Worm (Caenorhabditis elegans) whole organism, L2 larva: ENCODE results near the gene F32D8.11.

Experiments
- ama-1 ChIP-seq: fragments of 150-350 bp; optimal IDR thresholded peaks from 2 replicates; lab custom pipeline; 2018; ENCODE audit warnings: inconsistent platforms
- blmp-1 ChIP-seq: sonication (generic microtip); optimal IDR thresholded peaks from 2 replicates; lab custom pipeline; 2017; ENCODE audit warnings: missing genetic modification characterization, mild to moderate bottlenecking, missing compliant biosample characterization, antibody characterized with exemption, moderate library complexity; ENCODE audit not compliant: insufficient read depth
- ceh-82 ChIP-seq: fragments of 150-350 bp; optimal IDR thresholded peaks from 2 replicates; lab custom pipeline; 2014; ENCODE audit warnings: missing biosample characterization, missing genetic modification characterization
- egl-27 ChIP-seq: sonication (generic microtip); optimal IDR thresholded peaks from 3 replicates; lab custom pipeline; 2017; ENCODE audit warnings: missing biosample characterization, missing genetic modification reagents, missing genetic modification characterization
- fos-1 ChIP-seq: fragments of 150-350 bp; optimal IDR thresholded peaks from 2 replicates; lab custom pipeline; 2014; ENCODE audit warnings: missing biosample characterization, missing genetic modification characterization
- nhr-12 ChIP-seq: fragments of 150-350 bp; optimal IDR thresholded peaks from 2 replicates; lab custom pipeline; 2014; ENCODE audit warnings: missing biosample characterization, missing genetic modification characterization
- nhr-23 ChIP-seq: fragments of 150-350 bp; optimal IDR thresholded peaks from 2 replicates; lab custom pipeline; 2014; ENCODE audit warnings: missing biosample characterization, missing genetic modification reagents, missing genetic modification characterization
- nhr-25 ChIP-seq: fragments of 150-350 bp; sonication (generic microtip); optimal IDR thresholded peaks from 3 replicates; lab custom pipeline; 2014; ENCODE audit warnings: missing biosample characterization, missing genetic modification characterization
- nhr-6 ChIP-seq: fragments of 150-350 bp; optimal IDR thresholded peaks from 2 replicates; lab custom pipeline; 2014; ENCODE audit warnings: missing biosample characterization, missing genetic modification characterization
- unc-55 ChIP-seq: fragments of 150-350 bp; sonication (generic microtip); optimal IDR thresholded peaks from 3 replicates; lab custom pipeline; 2014; ENCODE audit warnings: missing biosample characterization, missing genetic modification reagents, missing genetic modification characterization
- unc-62 ChIP-seq: fragments of 150-350 bp; optimal IDR thresholded peaks from 2 replicates; lab custom pipeline; 2014; ENCODE audit warnings: missing biosample characterization, missing genetic modification reagents, missing genetic modification characterization
- zag-1 ChIP-seq: fragments of 150-350 bp; optimal IDR thresholded peaks from 2 replicates; lab custom pipeline; 2014; ENCODE audit warnings: missing biosample characterization, missing genetic modification characterization

- no peak for TF ChIP-seq nhr-6 (tag; lab: Kevin White, UChicago)
- no peak for TF ChIP-seq egl-27 (tag; lab: Kevin White, UChicago)
- TF ChIP-seq nhr-25, result no peak
- TF ChIP-seq unc-62 (GFP tag; lab: Kevin White, UChicago), result no peak
- TF ChIP-seq blmp-1, result no peak
- no peak for TF ChIP-seq nhr-23 (tag; lab: Kevin White, UChicago)
- no peak for TF ChIP-seq ceh-82
- no peak for TF ChIP-seq ama-1
- no peak for TF ChIP-seq unc-55 (GFP tag; lab: Kevin White, UChicago)
- no peak for TF ChIP-seq zag-1 (tag; lab: Kevin White, UChicago)
- TF ChIP-seq fos-1 (tag; lab: Kevin White, UChicago), result no peak
- TF ChIP-seq nhr-12 (tag; lab: Kevin White, UChicago), result no peak
These were observed 34.7 kb downstream of the F32D8.11 start for ce11 chrV:10854197-10854596.
